Fruit fly (Drosophila melanogaster): Measurements from ENCODE around the gene CG6770.

Gene CG6770

dm6 chr2L:12038177-12038581 lies 7.7 kb downstream of the CG6770 start, which contains the start of gene Tom70 (continued):
- 0 out of 2 replicates have a peak, but pooled peaks have one; percentile 21 for TF ChIP-seq ato (GFP tag; IDR thresholded peaks at IDR 0.05; ENCODE audit: partially characterized antibody)
- TF ChIP-seq YL-1 (GFP tag; optimal IDR thresholded peaks at IDR 0.05) = peak; percentile 72
- TF ChIP-seq D19B (GFP tag; optimal IDR thresholded peaks at IDR 0.05) = no peak
- TF ChIP-seq Mes4 (GFP tag; optimal IDR thresholded peaks at IDR 0.05) = no peak
- no peak for TF ChIP-seq run (tag; optimal IDR thresholded peaks at IDR 0.05)
- peak; percentile 51 for TF ChIP-seq nerfin-1 (tag; optimal IDR thresholded peaks at IDR 0.05)
- no peak for TF ChIP-seq CG9437 (GFP tag; optimal IDR thresholded peaks at IDR 0.05)
- no peak for TF ChIP-seq lab (GFP tag; optimal IDR thresholded peaks at IDR 0.05)
- TF ChIP-seq CG2129 (GFP tag; IDR thresholded peaks at IDR 0.05; ENCODE audit: partially characterized antibody) = no peak
- TF ChIP-seq fd3F (GFP tag; optimal IDR thresholded peaks at IDR 0.05) = no peak
- TF ChIP-seq eve (GFP tag; optimal IDR thresholded peaks at IDR 0.05) = no peak
- TF ChIP-seq CG13287 (GFP tag; IDR thresholded peaks at IDR 0.05; ENCODE audit: partially characterized antibody) = peak; percentile 55
- no peak for TF ChIP-seq Oaz (GFP tag; IDR thresholded peaks at IDR 0.05)
- no peak for TF ChIP-seq Sox102F (GFP tag; optimal IDR thresholded peaks at IDR 0.05)
- no peak for TF ChIP-seq gcm2 (GFP tag; optimal IDR thresholded peaks at IDR 0.05)
- TF ChIP-seq CG7745 (tag; optimal IDR thresholded peaks at IDR 0.05) = no peak
- TF ChIP-seq Dll (GFP tag; IDR thresholded peaks at IDR 0.05; ENCODE audit: partially characterized antibody) = peak; percentile 63; the same call in 3 of the 4 replicates
- peak; percentile 96 for TF ChIP-seq CG17385 (GFP tag; optimal IDR thresholded peaks at IDR 0.05)
- peak; percentile 47; the same call in 1 of the 3 replicates for TF ChIP-seq knrl (GFP tag; IDR thresholded peaks at IDR 0.05; ENCODE audit: partially characterized antibody)
- TF ChIP-seq Ets97D (GFP tag; optimal IDR thresholded peaks at IDR 0.05) = peak; percentile 17
- no peak for TF ChIP-seq toy (GFP tag; IDR thresholded peaks at IDR 0.05)
- no peak for TF ChIP-seq trh (GFP tag; optimal IDR thresholded peaks at IDR 0.05)
- no peak for TF ChIP-seq CG7786 (GFP tag; optimal IDR thresholded peaks at IDR 0.05)
- TF ChIP-seq CG8944 (GFP tag; optimal IDR thresholded peaks at IDR 0.05) = no peak
- TF ChIP-seq Rfx (GFP tag; IDR thresholded peaks at IDR 0.05) = no peak
- no peak for TF ChIP-seq kay (GFP tag; optimal IDR thresholded peaks at IDR 0.05)
- TF ChIP-seq CG5180 (GFP tag; optimal IDR thresholded peaks at IDR 0.05) = no peak
- TF ChIP-seq bbx (GFP tag; IDR thresholded peaks at IDR 0.05; ENCODE audit: partially characterized antibody) = peak; percentile 68
- TF ChIP-seq Scr (GFP tag; IDR thresholded peaks at IDR 0.05; ENCODE audit: partially characterized antibody) = peak; percentile 58
- no peak for TF ChIP-seq CG9727 (GFP tag; optimal IDR thresholded peaks at IDR 0.05)
- no peak for TF ChIP-seq mirr (GFP tag; optimal IDR thresholded peaks at IDR 0.05)
- no peak for TF ChIP-seq CG10462 (GFP tag; optimal IDR thresholded peaks at IDR 0.05)
- no peak for TF ChIP-seq CG31388 (GFP tag; optimal IDR thresholded peaks at IDR 0.05)
- TF ChIP-seq Camta (GFP tag; optimal IDR thresholded peaks at IDR 0.05) = no peak
- TF ChIP-seq CG4730 (GFP tag; IDR thresholded peaks at IDR 0.05) = no peak
- TF ChIP-seq CG33557 (GFP tag; optimal IDR thresholded peaks at IDR 0.05) = no peak
- TF ChIP-seq Dref (GFP tag; IDR thresholded peaks at IDR 0.05) = peak; percentile 73
- peak; percentile 43 for TF ChIP-seq CG2116 (GFP tag; optimal IDR thresholded peaks at IDR 0.05)
- TF ChIP-seq BEAF-32 (GFP tag; optimal IDR thresholded peaks at IDR 0.05) = peak; percentile 66
- no peak for TF ChIP-seq CG15514 (GFP tag; optimal IDR thresholded peaks at IDR 0.05)
- peak; percentile 44; the same call in 1 of the 3 replicates for TF ChIP-seq Doc3 (GFP tag; IDR thresholded peaks at IDR 0.05; ENCODE audit: partially characterized antibody)
- TF ChIP-seq E2f2 (GFP tag; IDR thresholded peaks at IDR 0.05) = peak; percentile 53
- TF ChIP-seq fd96Cb (tag; optimal IDR thresholded peaks at IDR 0.05) = no peak
- no peak for TF ChIP-seq CG1603 (tag; optimal IDR thresholded peaks at IDR 0.05)
- no peak for TF ChIP-seq CG13894 (tag; optimal IDR thresholded peaks at IDR 0.05)
- no peak for TF ChIP-seq tap (tag; optimal IDR thresholded peaks at IDR 0.05)
- TF ChIP-seq CG12744 (GFP tag; optimal IDR thresholded peaks at IDR 0.05) = no peak
- TF ChIP-seq CG12391 (tag; optimal IDR thresholded peaks at IDR 0.05) = no peak
- TF ChIP-seq CG12769 (tag; optimal IDR thresholded peaks at IDR 0.05) = no peak
- no peak for TF ChIP-seq Abd-B (GFP tag; optimal IDR thresholded peaks at IDR 0.05)
